Worm (Caenorhabditis elegans) whole organism, young adult: Measurements from ENCODE around the gene lin-32.

Experiments
- B0019.2 ChIP-seq: fragments of 200-800 bp; sonication (Bioruptor generic); conservative IDR thresholded peaks from 2 replicates; pipeline ENCODE4 v1.3.6; 2022; ENCODE audit warnings: missing genetic modification reagents, missing genetic modification characterization, missing compliant biosample characterization
- C06A6.2 ChIP-seq: fragments of 200-800 bp; sonication (Bioruptor generic); conservative IDR thresholded peaks from 2 replicates; pipeline ENCODE4 v1.3.6; 2022; ENCODE audit warnings: missing genetic modification characterization, missing compliant biosample characterization
- C17E4.6 ChIP-seq: fragments of 200-800 bp; sonication (Bioruptor generic); IDR thresholded peaks from 2 replicates; pipeline ENCODE4 v1.3.6; 2022; ENCODE audit warnings: missing genetic modification reagents, missing genetic modification characterization, missing compliant biosample characterization
- F10E7.11 ChIP-seq: sonication (generic microtip); optimal IDR thresholded peaks from 2 replicates; lab custom pipeline; 2017; ENCODE audit warnings: mild to moderate bottlenecking, missing genetic modification characterization, moderate library complexity, missing compliant biosample characterization
- F23B12.7 ChIP-seq: sonication (generic microtip); optimal IDR thresholded peaks from 2 replicates; lab custom pipeline; 2017; ENCODE audit warnings: missing genetic modification characterization, mild to moderate bottlenecking, missing compliant biosample characterization, antibody characterized with exemption, moderate library complexity; ENCODE audit not compliant: insufficient read depth
- F37B4.10 ChIP-seq: fragments of 200-800 bp; sonication (Bioruptor generic); IDR thresholded peaks from 2 replicates; pipeline ENCODE4 v1.3.6; 2022; ENCODE audit warnings: missing genetic modification characterization, missing compliant biosample characterization
- F49E8.2 ChIP-seq: sonication (generic microtip); optimal IDR thresholded peaks from 3 replicates; lab custom pipeline; 2017; ENCODE audit warnings: missing genetic modification characterization, mild to moderate bottlenecking, missing compliant biosample characterization, antibody characterized with exemption, moderate library complexity; ENCODE audit not compliant: insufficient read depth
- F57C9.4 ChIP-seq: sonication (generic microtip); optimal IDR thresholded peaks from 2 replicates; lab custom pipeline; 2017; ENCODE audit warnings: mild to moderate bottlenecking, missing genetic modification characterization, missing compliant biosample characterization
- T26A5.8 ChIP-seq: sonication (generic microtip); optimal IDR thresholded peaks from 2 replicates; lab custom pipeline; 2016; ENCODE audit warnings: missing genetic modification characterization, missing compliant biosample characterization
- Y95B8A.8 ChIP-seq: fragments of 200-800 bp; sonication (Bioruptor generic); IDR thresholded peaks from 2 replicates; pipeline ENCODE4 v1.3.6; 2022; ENCODE audit warnings: missing genetic modification reagents, missing genetic modification characterization, missing compliant biosample characterization
- ZK185.1 ChIP-seq: sonication (generic microtip); optimal IDR thresholded peaks from 2 replicates; lab custom pipeline; 2016; ENCODE audit warnings: mild to moderate bottlenecking, missing genetic modification characterization, missing compliant biosample characterization; ENCODE audit not compliant: poor library complexity, severe bottlenecking
- aptf-2 ChIP-seq: fragments of 200-800 bp; sonication (Bioruptor generic); conservative IDR thresholded peaks from 2 replicates; pipeline ENCODE4 v1.3.6; 2022; ENCODE audit warnings: missing genetic modification reagents, missing genetic modification characterization, missing compliant biosample characterization
- aptf-3 ChIP-seq: fragments of 200-800 bp; sonication (Bioruptor generic); IDR thresholded peaks from 2 replicates; pipeline ENCODE4 v1.3.6; 2022; ENCODE audit warnings: missing genetic modification characterization, missing compliant biosample characterization
- bed-2 ChIP-seq: fragments of 200-800 bp; sonication (Bioruptor generic); IDR thresholded peaks from 2 replicates; pipeline ENCODE4 v1.3.6; 2022; ENCODE audit warnings: missing genetic modification reagents, missing genetic modification characterization, missing compliant biosample characterization
- ccch-3 ChIP-seq: fragments of 200-800 bp; sonication (Bioruptor generic); optimal IDR thresholded peaks from 2 replicates; lab custom pipeline; 2018; ENCODE audit warnings: mild to moderate bottlenecking, missing genetic modification characterization, missing compliant biosample characterization
- cebp-1 ChIP-seq, 2 experiments: fragments of 200-800 bp in 1 of 2; sonication (Bioruptor generic) in 1 of 2; sonication (generic microtip) in 1 of 2; IDR thresholded peaks in 1 of 2; optimal IDR thresholded peaks in 1 of 2; 2 replicates each; pipeline versions ENCODE4 v1.3.6 to Lab custom; 2017 to 2022; ENCODE audit warnings: missing compliant biosample characterization in 2 of 2, missing genetic modification characterization in 2 of 2, mild to moderate bottlenecking in 1 of 2, missing genetic modification reagents in 1 of 2, moderate library complexity in 1 of 2
- cebp-2 ChIP-seq: fragments of 200-800 bp; sonication (Bioruptor generic); IDR thresholded peaks from 2 replicates; pipeline ENCODE4 v1.3.6; 2022; ENCODE audit warnings: missing genetic modification characterization, missing compliant biosample characterization
- ceh-40 ChIP-seq: fragments of 200-800 bp; sonication (Bioruptor generic); IDR thresholded peaks from 2 replicates; pipeline ENCODE4 v1.3.6; 2022; ENCODE audit warnings: missing genetic modification characterization, missing compliant biosample characterization
- dpff-1 ChIP-seq: sonication (generic microtip); optimal IDR thresholded peaks from 2 replicates; lab custom pipeline; 2017; ENCODE audit warnings: mild to moderate bottlenecking, missing genetic modification characterization, missing compliant biosample characterization
- efl-1 ChIP-seq: fragments of 150-350 bp; optimal IDR thresholded peaks from 2 replicates; lab custom pipeline; 2014; ENCODE audit warnings: missing biosample characterization, missing genetic modification reagents, missing genetic modification characterization
- egrh-3 ChIP-seq: fragments of 200-800 bp; sonication (Bioruptor generic); IDR thresholded peaks from 2 replicates; pipeline ENCODE4 v1.3.6; 2022; ENCODE audit warnings: missing genetic modification reagents, missing genetic modification characterization, missing compliant biosample characterization
- him-1 ChIP-seq: sonication (generic microtip); optimal IDR thresholded peaks from 2 replicates; lab custom pipeline; 2016; ENCODE audit warnings: missing genotype, missing genetic modification reagents, missing genetic modification characterization, missing compliant biosample characterization
- lag-1 ChIP-seq: fragments of 200-800 bp; sonication (Bioruptor generic); IDR thresholded peaks from 2 replicates; pipeline ENCODE4 v1.3.6; 2022; ENCODE audit warnings: missing genetic modification reagents, missing genetic modification characterization, missing compliant biosample characterization
- let-526 ChIP-seq: fragments of 200-800 bp; sonication (Bioruptor generic); IDR thresholded peaks from 2 replicates; pipeline ENCODE4 v1.3.6; 2022; ENCODE audit warnings: missing genetic modification reagents, missing genetic modification characterization, missing compliant biosample characterization
- lin-35 ChIP-seq, 3 experiments: fragments of 150-350 bp in 2 of 3; sonication (generic microtip) in 1 of 3; optimal IDR thresholded peaks; 2 replicates each; lab custom pipeline; 2014 to 2018; ENCODE audit warnings: missing biosample characterization in 3 of 3, missing genetic modification characterization in 3 of 3, missing genetic modification reagents in 3 of 3
- madf-6 ChIP-seq: fragments of 200-800 bp; sonication (Bioruptor generic); IDR thresholded peaks from 2 replicates; pipeline ENCODE4 v1.3.6; 2022; ENCODE audit warnings: missing genetic modification reagents, missing genetic modification characterization, missing compliant biosample characterization
- nfya-2 ChIP-seq: fragments of 200-800 bp; sonication (Bioruptor generic); IDR thresholded peaks from 2 replicates; pipeline ENCODE4 v1.3.6; 2022; ENCODE audit warnings: missing genetic modification reagents, missing genetic modification characterization, missing compliant biosample characterization
- nhr-80 ChIP-seq: sonication (generic microtip); optimal IDR thresholded peaks from 2 replicates; lab custom pipeline; 2016; ENCODE audit warnings: missing genetic modification characterization, missing compliant biosample characterization
- pha-4 ChIP-seq: fragments of 150-350 bp; sonication (generic microtip); optimal IDR thresholded peaks from 2 replicates; lab custom pipeline; 2014; ENCODE audit warnings: missing biosample characterization, missing genetic modification reagents, missing genetic modification characterization
- rcor-1 ChIP-seq: fragments of 200-800 bp; sonication (Bioruptor generic); IDR thresholded peaks from 2 replicates; pipeline ENCODE4 v1.3.6; 2022; ENCODE audit warnings: missing genetic modification reagents, missing genetic modification characterization, missing compliant biosample characterization
- sea-2 ChIP-seq: fragments of 200-800 bp; sonication (Bioruptor generic); IDR thresholded peaks from 2 replicates; pipeline ENCODE4 v1.3.6; 2022; ENCODE audit warnings: missing genetic modification characterization, missing compliant biosample characterization
- snpc-3.4 ChIP-seq: sonication (generic microtip); optimal IDR thresholded peaks from 2 replicates; lab custom pipeline; 2017; ENCODE audit warnings: missing genetic modification characterization, mild to moderate bottlenecking, missing compliant biosample characterization, antibody characterized with exemption, moderate library complexity, missing genotype, missing genetic modification reagents
- somi-1 ChIP-seq: fragments of 200-800 bp; sonication (Bioruptor generic); optimal IDR thresholded peaks from 2 replicates; lab custom pipeline; 2018; ENCODE audit warnings: mild to moderate bottlenecking, missing genetic modification characterization, missing compliant biosample characterization
- tbx-9 ChIP-seq: sonication (generic microtip); optimal IDR thresholded peaks from 2 replicates; lab custom pipeline; 2016; ENCODE audit warnings: borderline replicate concordance, missing genetic modification characterization, inconsistent platforms, missing compliant biosample characterization
- tlf-1 ChIP-seq: fragments of 200-800 bp; sonication (Bioruptor generic); optimal IDR thresholded peaks from 2 replicates; lab custom pipeline; 2018; ENCODE audit warnings: mild to moderate bottlenecking, missing genetic modification characterization, missing compliant biosample characterization
- ztf-18 ChIP-seq: sonication (generic microtip); optimal IDR thresholded peaks from 2 replicates; lab custom pipeline; 2016; ENCODE audit warnings: missing genotype, mild to moderate bottlenecking, missing genetic modification characterization, missing compliant biosample characterization
- ztf-28 ChIP-seq: fragments of 200-800 bp; sonication (Bioruptor generic); IDR thresholded peaks from 2 replicates; pipeline ENCODE4 v1.3.6; 2022; ENCODE audit warnings: missing genetic modification reagents, missing genetic modification characterization, missing compliant biosample characterization
- ztf-6 ChIP-seq: fragments of 200-800 bp; sonication (Bioruptor generic); IDR thresholded peaks from 2 replicates; pipeline ENCODE4 v1.3.6; 2022; ENCODE audit warnings: missing genetic modification reagents, missing genetic modification characterization, missing compliant biosample characterization

lin-32 gene

DNA sequence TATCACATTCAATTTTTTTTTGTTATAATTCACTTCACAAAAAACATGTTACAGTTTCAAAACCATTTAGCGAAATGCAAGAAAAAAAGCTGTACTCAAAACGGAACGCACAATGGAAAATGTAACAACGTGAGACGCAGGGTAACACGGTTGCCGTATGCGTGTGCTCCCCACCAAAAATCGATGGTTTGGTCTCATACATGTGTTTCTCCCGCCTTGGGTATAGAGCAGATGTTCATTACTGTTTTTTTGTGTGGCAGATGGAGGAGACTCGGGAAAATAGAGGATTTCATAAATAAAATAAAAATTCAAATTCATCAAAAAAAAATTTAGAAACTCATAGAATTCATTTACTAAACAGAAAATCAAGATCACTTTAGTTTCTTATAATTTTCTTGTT is 31.1 kb upstream of the lin-32 start, which contains the start of gene AH9.3:
AH9.3 (minus strand) TSS at position 101 of the 400 bp plus-strand sequence.
- TF ChIP-seq nhr-80 (peak; percentile 6), F49E8.2 (no peak)

DNA sequence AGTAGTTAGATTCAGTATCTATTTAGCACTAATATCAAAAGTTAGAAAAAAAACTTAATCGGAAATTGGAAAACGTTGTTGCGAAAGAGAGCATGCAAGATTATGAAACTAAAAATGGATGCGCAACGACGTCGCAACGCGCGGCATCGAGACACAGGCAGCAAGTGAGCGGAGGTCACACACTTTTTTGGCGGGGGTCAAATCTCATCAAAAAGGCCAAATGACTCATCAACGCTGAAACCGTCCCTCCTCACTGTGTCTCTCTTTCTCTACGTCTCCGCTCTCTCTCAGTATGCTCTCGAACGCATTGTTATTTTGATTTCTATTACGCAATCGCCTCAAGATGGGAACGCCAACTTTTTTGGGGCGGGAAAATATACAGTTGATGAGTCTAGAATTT is 28.5 kb upstream of the lin-32 start:
- TF ChIP-seq nhr-80 (peak; percentile 11), cebp-1 (GFP tag; IDR thresholded peaks at IDR 0.05; lab: Robert Waterston, UW) (peak; percentile 60; the same call in 1 of the 2 replicates), cebp-1 (tag; optimal IDR thresholded peaks at IDR 0.05; lab: Kevin White, UChicago) (peak; percentile 96), efl-1 (GFP tag; lab: Kevin White, UChicago) (peak; percentile 57), F37B4.10 (GFP tag; lab: Robert Waterston, UW) (no peak)

DNA sequence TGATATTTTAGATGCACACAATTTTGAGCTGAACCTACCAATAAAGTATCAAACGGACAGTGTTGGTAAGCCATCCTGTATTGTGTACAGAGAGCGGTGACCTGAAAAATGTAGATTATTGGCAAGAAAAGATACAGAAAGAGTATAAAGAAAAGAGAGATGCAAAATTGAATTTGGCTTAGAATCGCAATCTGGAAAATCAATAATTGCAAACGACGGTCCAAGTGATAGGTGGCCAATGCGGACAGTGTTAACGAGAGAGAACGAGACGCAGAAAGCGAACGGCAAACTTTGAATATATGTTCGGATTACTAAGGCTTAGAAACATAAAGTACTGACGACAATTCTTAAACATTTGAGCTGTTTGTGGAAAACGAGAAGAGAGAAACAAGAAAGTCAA is 28.1 kb upstream of the lin-32 start, which contains the start of gene crn-4:
crn-4 (minus strand) TSS at position 101 of the 400 bp plus-strand sequence.
- TF ChIP-seq C06A6.2 (GFP tag; lab: Robert Waterston, UW) (no peak), snpc-3.4 (tag; lab: Kevin White, UChicago) (no peak), F57C9.4 (tag; lab: Kevin White, UChicago) (no peak), ztf-28 (no peak), lag-1 (GFP tag; lab: Robert Waterston, UW) (no peak), Y95B8A.8 (GFP tag; lab: Robert Waterston, UW) (no peak), ztf-18 (no peak), somi-1 (GFP tag; lab: Kevin White, UChicago) (no peak), tlf-1 (GFP tag; lab: Kevin White, UChicago) (no peak), nfya-2 (GFP tag; lab: Robert Waterston, UW) (no peak), egrh-3 (GFP tag; lab: Robert Waterston, UW) (no peak), aptf-3 (no peak), F23B12.7 (tag; lab: Kevin White, UChicago) (no peak), rcor-1 (GFP tag; lab: Robert Waterston, UW) (no peak), ZK185.1 (no peak), ztf-6 (GFP tag; lab: Robert Waterston, UW) (no peak)

DNA sequence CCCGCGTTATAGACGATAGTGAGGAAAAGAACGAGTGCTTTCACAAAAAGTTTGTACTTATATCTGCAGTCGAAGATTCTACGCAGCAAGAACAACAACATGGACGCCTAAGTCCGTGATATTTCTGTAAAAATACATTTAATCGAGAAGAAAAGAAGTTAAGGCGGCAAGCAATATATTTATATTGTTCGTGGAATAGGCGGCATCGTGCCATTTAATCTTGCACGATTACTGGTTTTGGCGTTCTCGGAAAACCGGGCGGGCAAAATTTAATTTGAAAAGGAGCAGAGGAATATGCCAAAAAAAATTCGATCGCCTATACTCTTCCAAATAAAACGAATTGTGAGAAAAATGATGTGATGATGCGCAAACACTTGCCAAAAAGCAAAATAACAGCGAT is 17.0 kb upstream of the lin-32 start, which contains the start of gene AH9.1:
AH9.1 (minus strand) TSS at position 101 of the 400 bp plus-strand sequence.
- TF ChIP-seq sea-2 = no peak
- no peak for TF ChIP-seq B0019.2 (GFP tag; lab: Robert Waterston, UW)
- no peak for TF ChIP-seq F10E7.11
- TF ChIP-seq C17E4.6 (GFP tag; lab: Robert Waterston, UW) = no peak
- no peak for TF ChIP-seq ceh-40 (GFP tag; lab: Robert Waterston, UW)
- no peak for TF ChIP-seq lin-35 (GFP tag; optimal IDR thresholded peaks at IDR 0.05; lab: Kevin White, UChicago)
- TF ChIP-seq let-526 (GFP tag; lab: Robert Waterston, UW) = no peak
- no peak for TF ChIP-seq T26A5.8 (tag; lab: Kevin White, UChicago)
- no peak for TF ChIP-seq him-1
- TF ChIP-seq aptf-2 (GFP tag; lab: Robert Waterston, UW) = no peak
- no peak for TF ChIP-seq madf-6 (GFP tag; lab: Robert Waterston, UW)
- no peak for TF ChIP-seq tbx-9 (tag; lab: Kevin White, UChicago)
- TF ChIP-seq ccch-3 (GFP tag; lab: Kevin White, UChicago) = no peak
- no peak for TF ChIP-seq aptf-3
- TF ChIP-seq pha-4 = no peak
- TF ChIP-seq bed-2 (GFP tag; lab: Robert Waterston, UW) = no peak
- TF ChIP-seq cebp-2 (GFP tag; lab: Robert Waterston, UW) = no peak
- TF ChIP-seq F57C9.4 (tag; lab: Kevin White, UChicago) = no peak
- no peak for TF ChIP-seq dpff-1 (tag; lab: Kevin White, UChicago)
- TF ChIP-seq ztf-28 = no peak
